Worm (Caenorhabditis elegans) whole organism, young adult: ENCODE data around the gene str-57.
"Not testable (repeated sequence)": the region's sequence is repeated elsewhere in the genome, so short reads cannot be mapped to it uniquely, and the experiment has no call there.

Source experiments
- C17E4.6 ChIP-seq: fragments of 200-800 bp; sonication (Bioruptor generic); IDR thresholded peaks from 2 replicates; pipeline ENCODE4 v1.3.6; 2022; ENCODE audit warnings: missing genetic modification reagents, missing genetic modification characterization, missing compliant biosample characterization
- F10E7.11 ChIP-seq: sonication (generic microtip); optimal IDR thresholded peaks from 2 replicates; lab custom pipeline; 2017; ENCODE audit warnings: mild to moderate bottlenecking, missing genetic modification characterization, moderate library complexity, missing compliant biosample characterization
- F52B5.7 ChIP-seq: sonication (generic microtip); optimal IDR thresholded peaks from 2 replicates; lab custom pipeline; 2016; ENCODE audit warnings: mild to moderate bottlenecking, missing genetic modification characterization, missing compliant biosample characterization
- Y53G8AR.9 ChIP-seq: fragments of 200-800 bp; sonication (Bioruptor generic); conservative IDR thresholded peaks from 2 replicates; pipeline ENCODE4 v1.3.6; 2022; ENCODE audit warnings: missing genetic modification reagents, missing genetic modification characterization, missing compliant biosample characterization
- ZK185.1 ChIP-seq: sonication (generic microtip); optimal IDR thresholded peaks from 2 replicates; lab custom pipeline; 2016; ENCODE audit warnings: mild to moderate bottlenecking, missing genetic modification characterization, missing compliant biosample characterization; ENCODE audit not compliant: poor library complexity, severe bottlenecking
- cebp-2 ChIP-seq: fragments of 200-800 bp; sonication (Bioruptor generic); IDR thresholded peaks from 2 replicates; pipeline ENCODE4 v1.3.6; 2022; ENCODE audit warnings: missing genetic modification characterization, missing compliant biosample characterization
- ceh-27 ChIP-seq: fragments of 200-800 bp; sonication (Bioruptor generic); optimal IDR thresholded peaks from 2 replicates; lab custom pipeline; 2018; ENCODE audit warnings: mild to moderate bottlenecking, missing genetic modification characterization, moderate library complexity, missing compliant biosample characterization
- ceh-40 ChIP-seq: fragments of 200-800 bp; sonication (Bioruptor generic); IDR thresholded peaks from 2 replicates; pipeline ENCODE4 v1.3.6; 2022; ENCODE audit warnings: missing genetic modification characterization, missing compliant biosample characterization
- chd-7 ChIP-seq: sonication (generic microtip); optimal IDR thresholded peaks from 2 replicates; lab custom pipeline; 2016; ENCODE audit warnings: mild to moderate bottlenecking, missing genetic modification characterization, moderate library complexity, missing compliant biosample characterization
- dpff-1 ChIP-seq: sonication (generic microtip); optimal IDR thresholded peaks from 2 replicates; lab custom pipeline; 2017; ENCODE audit warnings: mild to moderate bottlenecking, missing genetic modification characterization, missing compliant biosample characterization
- dpl-1 ChIP-seq: fragments of 150-350 bp; optimal IDR thresholded peaks from 2 replicates; lab custom pipeline; 2014; ENCODE audit warnings: missing biosample characterization, missing genetic modification reagents, missing genetic modification characterization
- efl-1 ChIP-seq: fragments of 150-350 bp; optimal IDR thresholded peaks from 2 replicates; lab custom pipeline; 2014; ENCODE audit warnings: missing biosample characterization, missing genetic modification reagents, missing genetic modification characterization
- egl-44 ChIP-seq: fragments of 200-800 bp; sonication (Bioruptor generic); IDR thresholded peaks from 2 replicates; pipeline ENCODE4 v1.3.6; 2022; ENCODE audit warnings: missing genetic modification reagents, missing genetic modification characterization, missing compliant biosample characterization
- egrh-3 ChIP-seq: fragments of 200-800 bp; sonication (Bioruptor generic); IDR thresholded peaks from 2 replicates; pipeline ENCODE4 v1.3.6; 2022; ENCODE audit warnings: missing genetic modification reagents, missing genetic modification characterization, missing compliant biosample characterization
- hlh-26 ChIP-seq: fragments of 200-800 bp; sonication (Bioruptor generic); conservative IDR thresholded peaks from 2 replicates; pipeline ENCODE4 v1.3.6; 2022; ENCODE audit warnings: missing genetic modification reagents, missing genetic modification characterization, missing compliant biosample characterization
- hmg-20 ChIP-seq: fragments of 200-800 bp; sonication (Bioruptor generic); IDR thresholded peaks from 2 replicates; pipeline ENCODE4 v1.3.6; 2022; ENCODE audit warnings: missing genetic modification reagents, missing genetic modification characterization, missing compliant biosample characterization
- let-607 ChIP-seq, 2 experiments: fragments of 200-800 bp in 1 of 2; sonication (Bioruptor generic) in 1 of 2; sonication (generic microtip) in 1 of 2; optimal IDR thresholded peaks; 2 replicates each; lab custom pipeline; 2016 to 2018; ENCODE audit warnings: mild to moderate bottlenecking in 2 of 2, missing compliant biosample characterization in 2 of 2, missing genetic modification characterization in 2 of 2, moderate library complexity in 2 of 2, missing genotype in 1 of 2
- lsl-1 ChIP-seq: fragments of 200-800 bp; sonication (Bioruptor generic); optimal IDR thresholded peaks from 2 replicates; lab custom pipeline; 2018; ENCODE audit warnings: mild to moderate bottlenecking, missing genetic modification characterization, moderate library complexity, missing compliant biosample characterization
- lsy-27 ChIP-seq: sonication (generic microtip); optimal IDR thresholded peaks from 2 replicates; lab custom pipeline; 2017; ENCODE audit warnings: missing genetic modification characterization, mild to moderate bottlenecking, missing compliant biosample characterization, antibody characterized with exemption, missing genotype, borderline replicate concordance; ENCODE audit not compliant: insufficient read depth
- nfya-1 ChIP-seq: sonication (generic microtip); optimal IDR thresholded peaks from 2 replicates; lab custom pipeline; 2017; ENCODE audit warnings: antibody characterized with exemption, missing compliant biosample characterization, missing genetic modification characterization, borderline replicate concordance; ENCODE audit not compliant: insufficient read depth
- nhr-120 ChIP-seq: fragments of 200-800 bp; sonication (Bioruptor generic); IDR thresholded peaks from 2 replicates; pipeline ENCODE4 v1.3.6; 2022; ENCODE audit warnings: missing genetic modification characterization, missing compliant biosample characterization
- pbrm-1 ChIP-seq: fragments of 200-800 bp; sonication (Bioruptor generic); IDR thresholded peaks from 2 replicates; pipeline ENCODE4 v1.3.6; 2022; ENCODE audit warnings: missing genetic modification reagents, missing genetic modification characterization, missing compliant biosample characterization
- pha-4 ChIP-seq: fragments of 150-350 bp; sonication (generic microtip); optimal IDR thresholded peaks from 2 replicates; lab custom pipeline; 2014; ENCODE audit warnings: missing biosample characterization, missing genetic modification reagents, missing genetic modification characterization
- rpc-1 ChIP-seq, 2 experiments: fragments of 150-350 bp in 1 of 2; sonication (generic microtip) in 1 of 2; optimal IDR thresholded peaks; 2 replicates each; lab custom pipeline; 2014 to 2018; ENCODE audit warnings: missing biosample characterization in 1 of 2, missing genetic modification characterization in 1 of 2, missing genetic modification reagents in 1 of 2, missing genotype in 1 of 2
- sea-2 ChIP-seq: fragments of 200-800 bp; sonication (Bioruptor generic); IDR thresholded peaks from 2 replicates; pipeline ENCODE4 v1.3.6; 2022; ENCODE audit warnings: missing genetic modification characterization, missing compliant biosample characterization
- snpc-1.3 ChIP-seq: sonication (generic microtip); optimal IDR thresholded peaks from 2 replicates; lab custom pipeline; 2017; ENCODE audit warnings: missing genetic modification characterization, mild to moderate bottlenecking, missing compliant biosample characterization, antibody characterized with exemption, moderate library complexity, missing genotype, missing genetic modification reagents; ENCODE audit not compliant: insufficient read depth
- snpc-4 ChIP-seq, 5 experiments: fragments of 150-350 bp in 1 of 5; sonication (generic microtip) in 4 of 5; optimal IDR thresholded peaks; 2 replicates each; lab custom pipeline; 2014 to 2018; ENCODE audit warnings: missing genetic modification characterization in 5 of 5, missing biosample characterization in 3 of 5, antibody characterized with exemption in 2 of 5, mild to moderate bottlenecking in 2 of 5, missing compliant biosample characterization in 2 of 5, missing genotype in 2 of 5, moderate library complexity in 2 of 5, missing genetic modification reagents in 1 of 5
- sptf-2 ChIP-seq: fragments of 200-800 bp; sonication (Bioruptor generic); optimal IDR thresholded peaks from 2 replicates; lab custom pipeline; 2018; ENCODE audit warnings: mild to moderate bottlenecking, missing genetic modification characterization, missing compliant biosample characterization
- tbx-9 ChIP-seq: sonication (generic microtip); optimal IDR thresholded peaks from 2 replicates; lab custom pipeline; 2016; ENCODE audit warnings: borderline replicate concordance, missing genetic modification characterization, inconsistent platforms, missing compliant biosample characterization
- unc-62 ChIP-seq: fragments of 150-350 bp; optimal IDR thresholded peaks from 2 replicates; lab custom pipeline; 2014; ENCODE audit warnings: missing biosample characterization, missing genetic modification reagents, missing genetic modification characterization
- zfh-2 ChIP-seq: fragments of 200-800 bp; sonication (Bioruptor generic); conservative IDR thresholded peaks from 2 replicates; pipeline ENCODE4 v1.3.6; 2022; ENCODE audit warnings: missing genetic modification reagents, missing genetic modification characterization, missing compliant biosample characterization
- zim-3 ChIP-seq: sonication (generic microtip); optimal IDR thresholded peaks from 2 replicates; lab custom pipeline; 2017; ENCODE audit warnings: mild to moderate bottlenecking, missing genetic modification characterization, moderate library complexity, missing compliant biosample characterization
- ztf-25 ChIP-seq: fragments of 200-800 bp; sonication (Bioruptor generic); IDR thresholded peaks from 2 replicates; pipeline ENCODE4 v1.3.6; 2022; ENCODE audit warnings: missing genetic modification reagents, missing genetic modification characterization, missing compliant biosample characterization
- ztf-26 ChIP-seq: sonication (generic microtip); optimal IDR thresholded peaks from 2 replicates; lab custom pipeline; 2017; ENCODE audit warnings: missing genetic modification characterization, missing compliant biosample characterization
- ztf-3 ChIP-seq: fragments of 200-800 bp; sonication (Bioruptor generic); optimal IDR thresholded peaks from 2 replicates; lab custom pipeline; 2018; ENCODE audit warnings: mild to moderate bottlenecking, missing genetic modification characterization, missing compliant biosample characterization
- ztf-6 ChIP-seq: fragments of 200-800 bp; sonication (Bioruptor generic); IDR thresholded peaks from 2 replicates; pipeline ENCODE4 v1.3.6; 2022; ENCODE audit warnings: missing genetic modification reagents, missing genetic modification characterization, missing compliant biosample characterization

Gene str-57

ce11 chrV:15905530-15905929 lies 35.1 kb downstream of the str-57 start, which contains the start of the genes F35E8.1 and F35E8.2:
Gene F35E8.1, minus strand, starts transcription at chrV:15905630.
Gene F35E8.2, plus strand, starts transcription at chrV:15905661.
- not testable (repeated sequence) for TF ChIP-seq nhr-120 (GFP tag; lab: Robert Waterston, UW); ztf-25; ztf-6 (GFP tag; lab: Robert Waterston, UW)

ce11 chrV:15911848-15912247 lies 41.4 kb downstream of the str-57 start, which contains the start of gene F35E8.6:
Gene F35E8.6, plus strand, starts transcription at chrV:15912148.
- TF ChIP-seq rpc-1 (optimal IDR thresholded peaks at IDR 0.05; lab: Kevin White, UChicago), result no peak
- no peak for TF ChIP-seq rpc-1 (tag; optimal IDR thresholded peaks at IDR 0.05; lab: Kevin White, UChicago)
- TF ChIP-seq dpl-1 (GFP tag; lab: Kevin White, UChicago), result no peak
- TF ChIP-seq snpc-4 (GFP tag; optimal IDR thresholded peaks at IDR 0.05; lab: Kevin White, UChicago), result no peak
- TF ChIP-seq snpc-4 (tag; optimal IDR thresholded peaks at IDR 0.05; lab: Kevin White, UChicago), result no peak
- TF ChIP-seq sptf-2 (GFP tag; lab: Kevin White, UChicago), result no peak
- TF ChIP-seq unc-62 (GFP tag; lab: Kevin White, UChicago), result no peak
- TF ChIP-seq dpff-1 (tag; lab: Kevin White, UChicago), result no peak
- TF ChIP-seq hlh-26 (GFP tag; lab: Robert Waterston, UW), result no peak
- TF ChIP-seq sea-2 (GFP tag; lab: Robert Waterston, UW), result no peak
- no peak for TF ChIP-seq ceh-40 (GFP tag; lab: Robert Waterston, UW)
- no peak for TF ChIP-seq hmg-20 (GFP tag; lab: Robert Waterston, UW)

- TF ChIP-seq C17E4.6 (GFP tag; lab: Robert Waterston, UW), result no peak
- TF ChIP-seq ztf-25, result no peak
- TF ChIP-seq ZK185.1 (tag; lab: Kevin White, UChicago), result no peak
- TF ChIP-seq lsl-1 (GFP tag; lab: Kevin White, UChicago), result no peak
- TF ChIP-seq ztf-26 (tag; lab: Kevin White, UChicago), result no peak
- TF ChIP-seq zfh-2 (GFP tag; lab: Robert Waterston, UW), result peak; percentile 73
- TF ChIP-seq F10E7.11, result no peak
- TF ChIP-seq F52B5.7, result peak; percentile 17
These were observed 42.2 kb downstream of the str-57 start for ce11 chrV:15912677-15913076.

- TF ChIP-seq pbrm-1 (GFP tag; lab: Robert Waterston, UW) (no peak), egrh-3 (no peak), let-607 (tag; optimal IDR thresholded peaks at IDR 0.05; lab: Kevin White, UChicago) (no peak), lsl-1 (GFP tag; lab: Kevin White, UChicago) (no peak), ztf-3 (no peak), Y53G8AR.9 (GFP tag; lab: Robert Waterston, UW) (no peak), sptf-2 (GFP tag; lab: Kevin White, UChicago) (no peak)
These were observed 43.3 kb downstream of the str-57 start, which contains the start of gene F35E8.7 for ce11 chrV:15913714-15914113. Gene F35E8.7, plus strand, starts transcription at chrV:15914014.

ce11 chrV:15914774-15915173 lies 44.3 kb downstream of the str-57 start:
- no peak for TF ChIP-seq chd-7 (tag; lab: Kevin White, UChicago)
- TF ChIP-seq snpc-1.3, result no peak
- no peak for TF ChIP-seq nfya-1 (tag; lab: Kevin White, UChicago)
- 0 out of 2 replicates have a peak, but pooled peaks have one; percentile 67 for TF ChIP-seq cebp-2 (GFP tag; lab: Robert Waterston, UW)
- TF ChIP-seq efl-1 (GFP tag; lab: Kevin White, UChicago), result no peak
- no peak for TF ChIP-seq pha-4 (tag; lab: Kevin White, UChicago)
- TF ChIP-seq egl-44, result no peak
- TF ChIP-seq lsy-27 (tag; lab: Kevin White, UChicago), result no peak
- peak; percentile 59 for TF ChIP-seq zfh-2 (GFP tag; lab: Robert Waterston, UW)
- no peak for TF ChIP-seq tbx-9 (tag; lab: Kevin White, UChicago)
- TF ChIP-seq zim-3 (tag; lab: Kevin White, UChicago), result no peak
- TF ChIP-seq ceh-27 (GFP tag; lab: Kevin White, UChicago), result no peak
